Fruit fly (Drosophila melanogaster): ENCODE results near the gene CG4884.
"Not testable (repeated sequence)": the region's sequence is repeated elsewhere in the genome, so short reads cannot be mapped to it uniquely, and the experiment has no call there.

The CG4884 gene

DNA sequence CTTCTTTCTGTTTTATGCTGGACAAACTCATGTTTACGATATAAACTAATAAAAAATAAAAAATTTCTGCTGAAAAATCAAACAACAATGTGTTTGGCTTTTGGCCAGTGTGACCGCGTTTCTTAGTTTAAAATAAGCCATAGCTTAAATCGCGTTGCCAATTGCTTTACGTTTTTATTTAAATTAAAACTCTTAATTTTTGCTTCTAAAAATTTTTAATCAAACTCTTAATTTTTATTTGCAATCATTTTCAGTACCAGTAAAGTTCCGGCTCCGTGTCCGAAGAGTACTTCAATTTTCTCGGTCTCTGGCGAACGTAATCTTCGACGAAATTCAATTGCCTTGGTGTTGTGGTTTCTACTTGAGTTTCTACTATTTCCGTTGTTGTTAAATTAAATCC, at the start of gene CG4884, which contains the start of gene CG42487:
CG4884 (minus strand) TSS at position 101 of the 400 bp plus-strand sequence.
CG42487 (minus strand) TSS at position 101 of the 400 bp plus-strand sequence.
- not testable (repeated sequence) for TF ChIP-seq gsb (GFP tag; IDR thresholded peaks at IDR 0.05); fd3F (GFP tag; optimal IDR thresholded peaks at IDR 0.05); NC2α (GFP tag; optimal IDR thresholded peaks at IDR 0.05)

- TF ChIP-seq CG2120 (GFP tag; optimal IDR thresholded peaks at IDR 0.05), result peak; percentile 31
- TF ChIP-seq scrt (GFP tag; optimal IDR thresholded peaks at IDR 0.05), result peak; percentile 8
- TF ChIP-seq CG12744 (GFP tag; optimal IDR thresholded peaks at IDR 0.05), result no peak
- no peak for TF ChIP-seq CG17328 (GFP tag; IDR thresholded peaks at IDR 0.05)
- TF ChIP-seq exex (tag; optimal IDR thresholded peaks at IDR 0.05), result no peak
- no peak for TF ChIP-seq CkIIα-i1 (GFP tag; IDR thresholded peaks at IDR 0.05)
- no peak for TF ChIP-seq B-H2 (GFP tag; optimal IDR thresholded peaks at IDR 0.05)
- peak; percentile 36 for TF ChIP-seq CG10274 (GFP tag; optimal IDR thresholded peaks at IDR 0.05)
- no peak for TF ChIP-seq pnt (GFP tag; optimal IDR thresholded peaks at IDR 0.05)
- no peak for TF ChIP-seq CG2889 (GFP tag; IDR thresholded peaks at IDR 0.05)
- peak; percentile 28 for TF ChIP-seq lab (GFP tag; optimal IDR thresholded peaks at IDR 0.05)
- no peak for TF ChIP-seq CG2712 (tag; optimal IDR thresholded peaks at IDR 0.05)
- no peak for TF ChIP-seq stwl (tag; optimal IDR thresholded peaks at IDR 0.05)
- peak; percentile 67 for TF ChIP-seq sens (GFP tag)
- TF ChIP-seq CTCF (GFP tag; optimal IDR thresholded peaks at IDR 0.05), result no peak
- no peak for TF ChIP-seq CG14860 (GFP tag; IDR thresholded peaks at IDR 0.05; ENCODE audit: partially characterized antibody)
- peak; percentile 32; the same call in 1 of the 3 replicates for TF ChIP-seq row (GFP tag; IDR thresholded peaks at IDR 0.05)
- TF ChIP-seq otp (GFP tag; IDR thresholded peaks at IDR 0.05), result no peak
- peak; percentile 7 for TF ChIP-seq CG11504 (tag; optimal IDR thresholded peaks at IDR 0.05)
- TF ChIP-seq CG18599 (GFP tag; optimal IDR thresholded peaks at IDR 0.05), result peak; percentile 27
- TF ChIP-seq ato (GFP tag; IDR thresholded peaks at IDR 0.05; ENCODE audit: partially characterized antibody), result no peak
- no peak for TF ChIP-seq tup (GFP tag; optimal IDR thresholded peaks at IDR 0.05)
- no peak for TF ChIP-seq abd-A (tag; optimal IDR thresholded peaks at IDR 0.05)
- TF ChIP-seq bcd (GFP tag; optimal IDR thresholded peaks at IDR 0.05), result no peak
- TF ChIP-seq sens-2 (GFP tag; IDR thresholded peaks at IDR 0.05), result no peak
- no peak for TF ChIP-seq corto (GFP tag; optimal IDR thresholded peaks at IDR 0.05)
- TF ChIP-seq dmrt99B (tag; optimal IDR thresholded peaks at IDR 0.05), result peak; percentile 15
- TF ChIP-seq CG7271 (tag; optimal IDR thresholded peaks at IDR 0.05), result no peak
- TF ChIP-seq rib (GFP tag; IDR thresholded peaks at IDR 0.05), result no peak
- peak; percentile 15 for TF ChIP-seq Fer1 (GFP tag; optimal IDR thresholded peaks at IDR 0.05)
Observed at dm6 chr3R:28004034-28004433, 45.0 kb upstream of the CG4884 start.

DNA sequence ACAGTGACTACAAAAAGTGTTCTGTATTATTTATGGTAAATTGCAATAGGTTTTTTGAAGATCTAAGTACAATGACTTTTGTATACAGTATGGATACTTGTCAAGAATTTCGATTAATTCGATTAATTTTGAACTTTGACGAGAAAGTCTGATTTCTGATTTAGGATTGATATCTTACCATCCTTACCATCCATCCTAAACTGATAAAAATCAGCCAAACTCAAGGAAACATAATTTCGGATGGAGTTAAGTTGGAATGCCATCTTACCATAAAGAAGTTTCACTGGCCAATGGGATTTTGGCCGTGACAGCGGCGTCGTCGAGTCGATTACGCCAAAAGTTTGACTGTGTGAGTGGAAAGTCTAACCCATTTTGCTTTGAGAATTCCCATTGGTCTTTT, 31.6 kb upstream of the CG4884 start, which contains the start of gene CG4815:
CG4815 (minus strand) TSS at position 101 of the 400 bp plus-strand sequence.
- TF ChIP-seq CG16779 (GFP tag; IDR thresholded peaks at IDR 0.05) (no peak), H2.0 (GFP tag; IDR thresholded peaks at IDR 0.05) (no peak), CG14441 (GFP tag; IDR thresholded peaks at IDR 0.05) (no peak), CG13296 (GFP tag; optimal IDR thresholded peaks at IDR 0.05) (no peak), CG7963 (GFP tag; IDR thresholded peaks at IDR 0.05; ENCODE audit: partially characterized antibody) (no peak), CG43689 (GFP tag; IDR thresholded peaks at IDR 0.05) (no peak), stc (GFP tag; IDR thresholded peaks at IDR 0.05) (no peak), Gug (GFP tag; IDR thresholded peaks at IDR 0.05) (no peak), gsb (GFP tag; IDR thresholded peaks at IDR 0.05) (no peak), ase (GFP tag; IDR thresholded peaks at IDR 0.05) (no peak), CG16813 (GFP tag; IDR thresholded peaks at IDR 0.05; ENCODE audit: partially characterized antibody) (no peak), Hr78 (GFP tag; optimal IDR thresholded peaks at IDR 0.05) (no peak)
